Worm (Caenorhabditis elegans): ENCODE results near the gene inf-1.

The inf-1 gene

DNA sequence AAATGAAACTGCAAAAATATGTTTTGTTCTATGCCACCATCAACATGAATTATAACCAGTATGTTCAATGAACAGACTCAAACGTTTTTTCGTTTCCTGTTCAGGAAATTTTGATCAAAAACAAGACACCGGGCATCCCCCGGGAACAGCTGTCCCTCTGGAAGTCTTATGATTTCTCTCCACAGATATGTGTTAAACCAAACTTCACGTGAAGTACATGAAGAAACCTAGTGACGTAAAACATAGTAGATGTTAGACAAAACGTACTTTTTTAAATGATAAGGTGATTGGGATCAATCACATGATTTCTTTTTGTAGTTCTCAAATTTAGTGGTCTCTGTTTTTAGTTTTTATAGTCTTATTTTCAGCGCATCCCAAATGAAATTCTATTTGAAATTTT is 31.4 kb upstream of the inf-1 start:
- TF ChIP-seq hlh-1 (tag; optimal IDR thresholded peaks at IDR 0.05) (peak; percentile 28), bed-3 (GFP tag; optimal IDR thresholded peaks at IDR 0.05) (no peak), unc-120 (tag; optimal IDR thresholded peaks at IDR 0.05; ENCODE audit: poor library complexity, severe bottlenecking) (peak; percentile 60)

DNA sequence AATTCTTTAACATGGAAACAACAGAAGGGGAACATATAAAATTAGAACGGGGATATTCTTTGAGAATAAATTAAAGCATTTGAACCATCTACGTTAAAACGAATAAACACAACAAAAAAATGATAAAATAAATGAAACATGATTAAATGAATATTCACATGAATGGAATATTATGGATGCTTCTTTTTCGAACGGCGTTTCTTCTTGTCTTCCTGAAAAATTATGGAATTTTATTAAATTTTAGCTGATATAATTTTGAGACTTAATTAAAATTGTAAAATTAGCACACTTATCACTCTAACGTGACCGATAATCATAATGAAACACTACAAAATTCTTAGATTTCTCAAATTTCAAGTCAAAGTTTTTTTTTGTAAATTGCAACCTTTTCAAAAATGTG is 29.3 kb upstream of the inf-1 start:
- no peak for TF ChIP-seq flh-1 (GFP tag; optimal IDR thresholded peaks at IDR 0.05)
- TF ChIP-seq drap-1 (GFP tag; optimal IDR thresholded peaks at IDR 0.05): no peak
- TF ChIP-seq elt-1 (tag; optimal IDR thresholded peaks at IDR 0.05; ENCODE audit: borderline replicate concordance, insufficient read depth): no peak
- TF ChIP-seq blmp-1 (tag; optimal IDR thresholded peaks at IDR 0.05): no peak
- no peak for TF ChIP-seq sem-2 (GFP tag; optimal IDR thresholded peaks at IDR 0.05)
- TF ChIP-seq hlh-1 (tag; optimal IDR thresholded peaks at IDR 0.05): no peak
- no peak for TF ChIP-seq ces-1 (GFP tag; optimal IDR thresholded peaks at IDR 0.05)
- no peak for TF ChIP-seq ceh-83 (GFP tag; optimal IDR thresholded peaks at IDR 0.05)
- TF ChIP-seq M03D4.4 (tag; optimal IDR thresholded peaks at IDR 0.05): no peak
- no peak for TF ChIP-seq nhr-28 (tag; optimal IDR thresholded peaks at IDR 0.05)
- TF ChIP-seq ceh-43 (GFP tag; optimal IDR thresholded peaks at IDR 0.05): no peak
- no peak for TF ChIP-seq nhr-12 (tag; optimal IDR thresholded peaks at IDR 0.05)
- TF ChIP-seq mls-2 (tag; optimal IDR thresholded peaks at IDR 0.05): no peak

DNA sequence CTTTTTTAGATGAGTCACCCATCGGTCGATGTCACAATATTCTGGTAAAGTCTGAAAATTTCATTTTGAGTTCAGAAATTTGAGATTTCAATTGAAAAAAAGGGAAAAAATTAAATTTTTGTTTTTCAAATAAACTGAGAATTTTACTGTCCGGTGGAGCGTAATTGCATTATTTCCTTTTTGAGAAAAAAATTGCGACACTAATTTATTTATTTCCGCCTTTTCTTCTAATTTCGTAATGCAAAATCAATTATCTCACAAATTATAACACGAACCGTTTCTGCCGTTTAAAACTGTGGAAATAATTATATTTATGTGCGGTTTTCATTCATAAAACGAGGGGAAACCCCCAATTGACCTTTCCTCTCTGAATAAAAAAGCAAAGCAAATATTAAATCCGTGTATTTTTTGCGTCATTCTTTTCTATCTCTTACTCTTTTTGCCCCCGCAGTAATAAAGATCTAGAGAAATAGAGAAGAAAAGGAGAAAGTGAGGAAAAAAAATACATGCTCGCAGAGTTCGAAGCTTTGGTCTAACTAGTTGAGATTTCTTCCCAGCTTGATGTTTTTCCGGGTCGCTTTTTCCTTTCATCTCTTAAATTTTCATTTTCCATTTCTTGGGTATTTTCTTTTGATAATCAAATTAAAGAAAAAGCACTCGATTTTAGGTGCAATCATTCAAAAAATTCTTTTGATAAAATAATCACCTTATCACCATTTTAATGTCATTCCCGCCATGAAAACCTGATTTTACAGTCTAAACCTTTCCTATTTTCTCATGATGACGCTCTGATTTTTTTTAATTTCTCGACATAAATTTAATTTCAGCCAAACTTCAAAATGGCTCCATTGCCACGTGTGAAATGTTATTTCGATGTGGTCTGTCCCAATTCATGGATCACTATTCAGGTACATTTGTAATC is 26.6 kb upstream of the inf-1 start, which contains the start of the genes brc-2 and T07E3.3:
Gene brc-2 (minus strand): TSS at position 51 of the 922 bp plus-strand sequence.
Gene T07E3.3 (plus strand): TSS at position 822 of the 922 bp plus-strand sequence.
- TF ChIP-seq unc-120 (tag; optimal IDR thresholded peaks at IDR 0.05; ENCODE audit: poor library complexity, severe bottlenecking) (no peak), M03D4.4 (tag; optimal IDR thresholded peaks at IDR 0.05) (no peak), ces-1 (GFP tag; optimal IDR thresholded peaks at IDR 0.05) (peak; percentile 86), ceh-43 (GFP tag; optimal IDR thresholded peaks at IDR 0.05) (peak; percentile 41)

DNA sequence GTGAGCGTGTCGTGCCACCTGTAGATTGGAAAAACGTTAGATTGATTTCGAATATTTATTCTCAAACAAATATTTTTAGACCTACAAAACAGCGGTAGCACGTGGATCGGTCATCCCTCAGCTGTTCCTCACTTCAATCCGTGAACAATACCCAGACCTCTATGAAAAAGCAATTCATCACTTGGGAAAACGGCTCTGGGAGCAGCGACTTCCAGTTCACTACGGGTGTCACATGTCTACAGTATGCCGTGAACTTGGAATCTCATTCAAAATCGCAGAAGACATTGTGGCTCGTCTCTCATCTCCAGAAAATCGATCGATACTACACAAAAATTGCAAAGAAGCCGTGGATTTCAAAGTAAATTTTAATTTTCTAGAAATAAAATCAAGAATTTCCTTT is 25.5 kb upstream of the inf-1 start:
- no peak for TF ChIP-seq mep-1 (tag; optimal IDR thresholded peaks at IDR 0.05)
- TF ChIP-seq cnd-1 (tag; optimal IDR thresholded peaks at IDR 0.05): no peak
- TF ChIP-seq nhr-76 (tag; optimal IDR thresholded peaks at IDR 0.05): no peak
- no peak for TF ChIP-seq ceh-39 (tag; optimal IDR thresholded peaks at IDR 0.05)
- TF ChIP-seq lsy-2 (tag; optimal IDR thresholded peaks at IDR 0.05): no peak
- no peak for TF ChIP-seq ces-1 (GFP tag; optimal IDR thresholded peaks at IDR 0.05)
- TF ChIP-seq blmp-1 (tag; optimal IDR thresholded peaks at IDR 0.05): no peak
- no peak for TF ChIP-seq lin-13 (tag; optimal IDR thresholded peaks at IDR 0.05)
- no peak for TF ChIP-seq drap-1 (GFP tag; optimal IDR thresholded peaks at IDR 0.05)
- TF ChIP-seq flh-1 (GFP tag; optimal IDR thresholded peaks at IDR 0.05): no peak
- TF ChIP-seq nhr-2 (tag; optimal IDR thresholded peaks at IDR 0.05): no peak
- TF ChIP-seq sptf-1 (tag; optimal IDR thresholded peaks at IDR 0.05): no peak
- TF ChIP-seq pha-4 (tag; optimal IDR thresholded peaks at IDR 0.05): no peak
- TF ChIP-seq bed-3 (GFP tag; optimal IDR thresholded peaks at IDR 0.05): no peak

DNA sequence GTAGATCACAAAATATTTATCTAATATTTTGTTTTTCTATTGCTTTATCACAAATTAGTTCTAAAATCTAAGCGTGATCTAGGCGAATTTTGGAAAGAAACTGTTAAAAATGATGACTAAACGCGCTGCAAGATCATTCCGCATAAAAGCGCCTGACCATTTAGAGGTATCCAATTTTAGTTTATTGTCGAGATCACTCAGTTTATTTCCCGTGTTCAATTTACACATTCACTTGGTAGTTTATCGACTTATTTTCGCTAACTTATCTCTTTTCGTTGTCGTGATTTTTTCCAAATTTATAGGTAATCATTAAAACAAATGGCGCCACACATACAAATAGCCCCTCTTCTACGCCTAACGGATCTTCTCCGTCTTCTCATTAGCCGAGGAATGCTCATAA is 23.5 kb upstream of the inf-1 start, which contains the start of gene T07E3.2:
Gene T07E3.2 (plus strand): TSS at position 301 of the 400 bp plus-strand sequence.
- no peak for TF ChIP-seq elt-3 (tag; optimal IDR thresholded peaks at IDR 0.05)
- TF ChIP-seq unc-62 (GFP tag; optimal IDR thresholded peaks at IDR 0.05): no peak
- no peak for TF ChIP-seq flh-1 (GFP tag; optimal IDR thresholded peaks at IDR 0.05)
- no peak for TF ChIP-seq hlh-1 (tag; optimal IDR thresholded peaks at IDR 0.05)
- no peak for TF ChIP-seq lsy-2 (tag; optimal IDR thresholded peaks at IDR 0.05)

DNA sequence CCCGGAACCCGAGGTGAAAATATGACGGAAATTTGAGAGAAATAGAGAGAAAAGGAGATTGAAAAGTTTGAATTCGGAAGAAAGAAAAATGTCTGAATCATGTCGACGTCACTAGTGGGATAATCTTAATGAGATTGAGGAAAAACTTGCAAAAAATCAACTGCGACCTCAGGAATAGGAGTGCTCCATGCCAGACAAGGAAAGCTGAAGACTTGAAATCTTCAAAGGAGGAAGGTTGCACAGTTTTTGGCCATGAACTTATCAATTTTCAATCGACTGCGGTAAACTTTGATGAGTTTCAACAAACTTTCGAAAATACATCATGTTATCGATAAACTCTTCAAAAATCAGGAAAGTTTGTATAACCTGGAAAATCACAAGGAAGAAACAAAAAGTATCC is 17.6 kb upstream of the inf-1 start, which contains the start of gene pdf-1:
Gene pdf-1 (minus strand): TSS at position 101 of the 400 bp plus-strand sequence.
- no peak for TF ChIP-seq elt-3 (tag; optimal IDR thresholded peaks at IDR 0.05)
- no peak for TF ChIP-seq pha-4 (tag; optimal IDR thresholded peaks at IDR 0.05)
- TF ChIP-seq nhr-76 (tag; optimal IDR thresholded peaks at IDR 0.05): no peak
- TF ChIP-seq ceh-39 (tag; optimal IDR thresholded peaks at IDR 0.05): no peak
- no peak for TF ChIP-seq ham-2 (GFP tag; optimal IDR thresholded peaks at IDR 0.05)
- no peak for TF ChIP-seq nhr-237 (tag; optimal IDR thresholded peaks at IDR 0.05)
- no peak for TF ChIP-seq unc-62 (GFP tag; optimal IDR thresholded peaks at IDR 0.05)
- no peak for TF ChIP-seq cnd-1 (tag; optimal IDR thresholded peaks at IDR 0.05)
- no peak for TF ChIP-seq bed-3 (GFP tag; optimal IDR thresholded peaks at IDR 0.05)
- no peak for TF ChIP-seq nhr-2 (tag; optimal IDR thresholded peaks at IDR 0.05)
- TF ChIP-seq unc-120 (tag; optimal IDR thresholded peaks at IDR 0.05; ENCODE audit: poor library complexity, severe bottlenecking): no peak
- TF ChIP-seq mls-2 (tag; optimal IDR thresholded peaks at IDR 0.05): no peak
- TF ChIP-seq sptf-1 (tag; optimal IDR thresholded peaks at IDR 0.05): no peak
- TF ChIP-seq mab-5 (tag; optimal IDR thresholded peaks at IDR 0.05): no peak
- no peak for TF ChIP-seq ces-1 (GFP tag; optimal IDR thresholded peaks at IDR 0.05)
- TF ChIP-seq blmp-1 (tag; optimal IDR thresholded peaks at IDR 0.05): no peak
